Fruit fly (Drosophila melanogaster) whole organism, prepupa: Measurements from ENCODE around the gene CG14982.

Experiments
- Sox102F ChIP-seq: fragments of 200-800 bp; sonication (Bioruptor generic); optimal IDR thresholded peaks from 2 replicates; lab custom pipeline; 2016; ENCODE audit warnings: missing biosample characterization, mild to moderate bottlenecking, missing genetic modification characterization
- Sox14 ChIP-seq: fragments of 200-800 bp; sonication (Bioruptor generic); optimal IDR thresholded peaks from 3 replicates; lab custom pipeline; 2016; ENCODE audit warnings: missing biosample characterization, missing genetic modification characterization
- dac ChIP-seq: fragments of 200-800 bp; sonication (Bioruptor generic); optimal IDR thresholded peaks from 2 replicates; lab custom pipeline; 2017; ENCODE audit warnings: missing biosample characterization, mild to moderate bottlenecking, missing genetic modification characterization
- fd85E ChIP-seq: fragments of 200-800 bp; sonication (Bioruptor generic); optimal IDR thresholded peaks from 3 replicates; lab custom pipeline; 2016; ENCODE audit warnings: missing biosample characterization, missing genetic modification characterization
- lz ChIP-seq: fragments of 200-800 bp; sonication (Bioruptor generic); optimal IDR thresholded peaks from 3 replicates; lab custom pipeline; 2016; ENCODE audit warnings: missing biosample characterization, missing genetic modification characterization
- svp ChIP-seq: fragments of 200-800 bp; sonication (Bioruptor generic); peaks from one replicate; lab custom pipeline; 2016; ENCODE audit warnings: missing biosample characterization, missing genetic modification characterization

DNA sequence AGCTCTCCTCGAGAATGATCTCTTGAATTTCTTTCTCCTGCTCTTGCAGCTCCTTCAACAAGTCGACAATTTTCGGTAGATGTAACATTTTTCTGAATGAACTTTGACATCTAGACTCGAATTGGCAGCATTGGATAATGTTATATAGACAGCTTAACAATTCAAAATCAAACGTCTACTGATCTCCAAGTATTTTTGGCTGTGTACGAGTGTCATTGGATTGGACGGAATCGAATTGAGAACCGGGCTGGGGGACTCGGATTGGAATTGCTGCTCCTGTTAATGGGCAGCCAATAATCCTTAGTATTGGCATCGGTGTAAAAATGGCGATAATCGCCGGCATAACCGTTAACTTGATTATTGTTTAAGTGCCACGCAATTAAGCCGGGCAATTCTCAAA is 6.7 kb downstream of the CG14982 start, which contains the start of gene CG14983:
- TF ChIP-seq Sox102F (GFP tag; lab: Kevin White, UChicago) (no peak), svp (GFP tag; lab: Kevin White, UChicago) (peak; percentile 37), Sox14 (GFP tag; lab: Kevin White, UChicago) (no peak), dac (GFP tag; lab: Kevin White, UChicago) (no peak), fd85E (GFP tag; lab: Kevin White, UChicago) (no peak), lz (no peak)
